Fruit fly (Drosophila melanogaster): Measurements from ENCODE around the gene CG32318.

DNA sequence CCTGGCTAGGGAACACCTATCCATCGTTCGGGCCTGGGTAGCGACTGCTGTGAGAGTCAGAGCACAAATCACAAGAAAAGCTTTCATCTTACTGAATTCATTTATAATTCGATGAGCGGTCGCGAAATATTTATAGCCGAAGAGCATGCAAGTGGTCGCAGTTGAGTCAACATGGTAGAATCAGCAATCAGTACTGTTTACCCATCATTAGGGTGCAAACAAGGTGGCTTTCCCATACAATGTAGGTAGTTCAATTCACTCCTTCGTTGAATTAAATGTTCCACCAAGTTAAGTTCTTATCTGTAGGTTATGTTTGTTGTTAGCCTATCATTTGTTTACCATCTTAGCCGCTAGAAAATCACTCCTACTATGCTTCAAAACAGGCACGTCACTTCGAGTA lies 28.1 kb downstream of the CG32318 start, which contains the start of gene LysP:
- TF ChIP-seq CG12605 (GFP tag; IDR thresholded peaks at IDR 0.05) (no peak), gl (tag; optimal IDR thresholded peaks at IDR 0.05) (no peak), Pif1A (GFP tag; optimal IDR thresholded peaks at IDR 0.05) (no peak), CG8159 (tag; optimal IDR thresholded peaks at IDR 0.05) (no peak), CG13204 (GFP tag; optimal IDR thresholded peaks at IDR 0.05) (no peak), CG8301 (tag; optimal IDR thresholded peaks at IDR 0.05) (no peak), rn (GFP tag; IDR thresholded peaks at IDR 0.05) (no peak), CG34367 (tag; optimal IDR thresholded peaks at IDR 0.05) (no peak), CG9948 (tag; optimal IDR thresholded peaks at IDR 0.05) (no peak), Snoo (tag; optimal IDR thresholded peaks at IDR 0.05) (no peak), EcR (GFP tag; optimal IDR thresholded peaks at IDR 0.05) (no peak)
